Fruit fly (Drosophila melanogaster): ENCODE results near the gene mEFG1.
A peak's percentile ranks its signal among the peaks of the same experiment; 100 is the strongest.

The mEFG1 gene

DNA sequence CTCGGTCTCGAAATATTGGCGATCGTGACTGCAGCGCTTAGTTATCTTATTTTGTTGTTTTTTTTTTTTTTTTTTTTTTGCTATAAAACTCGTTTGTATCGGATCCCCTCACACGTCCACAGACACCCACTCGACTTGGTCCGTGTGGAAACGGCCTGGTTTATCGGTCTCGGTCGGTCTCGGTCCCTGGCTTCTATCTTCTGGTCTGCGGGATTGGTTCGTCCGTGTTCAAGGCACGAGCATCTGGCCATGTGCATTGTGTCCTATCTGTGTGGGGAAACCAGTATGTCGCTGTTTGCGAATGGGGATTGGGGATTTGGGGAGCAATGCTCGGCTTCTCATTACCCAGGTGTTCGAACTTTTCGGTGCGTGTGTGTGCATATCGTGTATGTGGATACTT is 33.2 kb downstream of the mEFG1 start, which contains the start of gene CG4496:
TSS of gene CG4496 (minus strand) at position 337 of the 400 bp plus-strand sequence.
- no peak for TF ChIP-seq CG1620 (GFP tag; optimal IDR thresholded peaks at IDR 0.05)
- no peak for TF ChIP-seq CG7101 (tag; optimal IDR thresholded peaks at IDR 0.05)
- TF ChIP-seq tj (GFP tag; optimal IDR thresholded peaks at IDR 0.05), result no peak
- peak; percentile 16 for TF ChIP-seq kay (GFP tag; ENCODE audit: borderline replicate concordance)

DNA sequence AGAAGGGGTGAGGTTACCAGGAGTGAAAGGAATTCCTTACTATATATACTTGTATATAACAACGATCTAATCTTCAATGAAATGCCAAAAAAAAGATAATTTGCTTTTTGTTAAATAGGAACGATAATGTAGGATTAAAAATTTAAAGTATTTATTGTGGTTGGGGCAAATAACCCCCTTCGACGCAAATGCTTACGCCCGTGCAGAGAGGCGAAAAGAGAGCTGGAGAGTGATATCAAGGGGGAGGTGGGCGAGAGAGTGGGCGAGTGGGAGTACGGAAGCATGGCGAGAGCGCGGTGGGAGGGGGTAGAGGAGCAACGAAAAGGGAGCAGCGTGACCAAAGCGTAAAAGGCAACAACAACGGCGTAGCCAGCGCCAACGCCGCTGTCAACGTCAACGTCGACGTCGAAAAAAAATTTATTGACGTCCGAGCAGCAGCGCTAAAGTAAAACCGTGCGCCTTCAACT is 34.3 kb downstream of the mEFG1 start:
- TF ChIP-seq Hr96 (GFP tag; optimal IDR thresholded peaks at IDR 0.05) (peak; percentile 97), Clk (GFP tag; optimal IDR thresholded peaks at IDR 0.05) (peak; percentile 98), CG12768 (GFP tag; optimal IDR thresholded peaks at IDR 0.05) (peak; percentile 98), Crg-1 (GFP tag; optimal IDR thresholded peaks at IDR 0.05) (peak; percentile 96), ovo (GFP tag; optimal IDR thresholded peaks at IDR 0.05) (peak; percentile 97), CG11617 (GFP tag; optimal IDR thresholded peaks at IDR 0.05) (peak; percentile 98), bab1 (GFP tag; optimal IDR thresholded peaks at IDR 0.05) (peak; percentile 98), toe (GFP tag; optimal IDR thresholded peaks at IDR 0.05) (peak; percentile 97), CG7045 (GFP tag; optimal IDR thresholded peaks at IDR 0.05) (peak; percentile 99), CG5204 (GFP tag; optimal IDR thresholded peaks at IDR 0.05) (peak; percentile 99), CG33017 (tag; optimal IDR thresholded peaks at IDR 0.05) (peak; percentile 98), CG1620 (GFP tag; optimal IDR thresholded peaks at IDR 0.05) (peak; percentile 98), CG14711 (tag; optimal IDR thresholded peaks at IDR 0.05) (peak; percentile 95), pad (GFP tag; optimal IDR thresholded peaks at IDR 0.05) (peak; percentile 93), cic (GFP tag; optimal IDR thresholded peaks at IDR 0.05) (peak; percentile 78), CG7101 (tag; optimal IDR thresholded peaks at IDR 0.05) (peak; percentile 98), tj (GFP tag; optimal IDR thresholded peaks at IDR 0.05) (peak; percentile 93), Mnt (GFP tag; optimal IDR thresholded peaks at IDR 0.05) (peak; percentile 94), cnc (optimal IDR thresholded peaks at IDR 0.05) (no peak), kay (GFP tag; ENCODE audit: borderline replicate concordance) (peak; percentile 95)

DNA sequence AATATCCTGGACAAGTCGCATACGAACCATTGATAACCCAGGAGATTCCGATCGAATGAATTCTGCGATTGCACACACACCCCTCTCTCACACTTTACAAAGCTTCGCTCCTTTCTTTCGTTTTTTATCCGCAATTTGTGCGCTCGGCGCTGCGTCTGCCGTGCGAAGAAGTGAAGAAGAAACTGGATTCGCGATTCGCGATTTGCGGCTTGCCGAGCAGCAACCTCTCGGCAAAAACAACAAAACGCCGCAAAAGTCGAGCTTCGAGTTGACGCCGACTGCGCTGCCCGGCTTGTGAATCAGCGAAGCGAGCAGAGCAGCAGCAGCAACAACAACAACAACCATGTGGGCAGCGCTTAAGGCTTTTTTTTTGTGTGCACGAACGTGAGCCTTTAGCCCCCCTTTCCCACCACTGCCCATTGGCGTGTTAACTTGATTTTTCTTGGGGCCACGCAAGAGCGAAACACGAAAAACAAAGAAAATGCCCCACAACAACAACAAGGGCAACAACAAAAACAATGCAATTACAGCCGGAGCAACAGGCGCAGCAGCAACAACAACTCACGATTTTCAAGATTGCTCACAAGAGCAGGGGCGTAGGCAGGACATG is 34.9 kb downstream of the mEFG1 start:
- no peak for TF ChIP-seq CG7101 (tag; optimal IDR thresholded peaks at IDR 0.05)
- no peak for TF ChIP-seq toe (GFP tag; optimal IDR thresholded peaks at IDR 0.05)
- no peak for TF ChIP-seq bab1 (GFP tag; optimal IDR thresholded peaks at IDR 0.05)
- no peak for TF ChIP-seq tj (GFP tag; optimal IDR thresholded peaks at IDR 0.05)
- TF ChIP-seq Hr96 (GFP tag; optimal IDR thresholded peaks at IDR 0.05), result no peak
- no peak for TF ChIP-seq CG1620 (GFP tag; optimal IDR thresholded peaks at IDR 0.05)
- TF ChIP-seq CG7045 (GFP tag; optimal IDR thresholded peaks at IDR 0.05), result no peak
- TF ChIP-seq CG33017 (tag; optimal IDR thresholded peaks at IDR 0.05), result no peak
- TF ChIP-seq Clk (GFP tag; optimal IDR thresholded peaks at IDR 0.05), result no peak

DNA sequence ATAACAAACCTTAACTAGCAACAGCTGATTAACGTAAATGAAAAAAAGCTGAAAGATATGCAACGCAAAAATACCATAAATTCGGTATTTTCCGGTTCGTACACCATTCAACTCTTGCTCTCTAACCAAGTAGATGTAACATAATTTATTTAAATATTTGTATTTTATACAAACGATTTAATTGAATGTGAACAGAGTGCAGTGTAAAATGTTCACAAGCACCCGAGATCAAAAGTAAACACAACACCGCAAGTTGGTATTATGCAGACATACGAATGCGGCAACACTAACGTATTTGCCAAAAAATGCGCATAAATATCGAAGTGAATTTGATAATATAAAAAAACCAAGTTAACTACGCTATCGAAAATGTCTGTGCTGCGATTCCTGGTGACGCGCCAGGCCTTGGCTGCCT is 40.9 kb downstream of the mEFG1 start, which contains the start of gene MICU1:
TSS of gene MICU1 (plus strand) at position 257 of the 415 bp plus-strand sequence.
- peak; percentile 15 for TF ChIP-seq CG11617 (GFP tag; optimal IDR thresholded peaks at IDR 0.05)
- no peak for TF ChIP-seq Hr96 (GFP tag; optimal IDR thresholded peaks at IDR 0.05)
- TF ChIP-seq Mnt (GFP tag; optimal IDR thresholded peaks at IDR 0.05), result peak; percentile 24
- no peak for TF ChIP-seq toe (GFP tag; optimal IDR thresholded peaks at IDR 0.05)
- no peak for TF ChIP-seq Crg-1 (GFP tag; optimal IDR thresholded peaks at IDR 0.05)
- TF ChIP-seq cic (GFP tag; optimal IDR thresholded peaks at IDR 0.05), result no peak
- TF ChIP-seq CG5204 (GFP tag; optimal IDR thresholded peaks at IDR 0.05), result no peak
- TF ChIP-seq ovo (GFP tag; optimal IDR thresholded peaks at IDR 0.05), result no peak
- TF ChIP-seq cnc (optimal IDR thresholded peaks at IDR 0.05), result no peak
- peak; percentile 39 for TF ChIP-seq CG14711 (tag; optimal IDR thresholded peaks at IDR 0.05)
- no peak for TF ChIP-seq tj (GFP tag; optimal IDR thresholded peaks at IDR 0.05)
- no peak for TF ChIP-seq Clk (GFP tag; optimal IDR thresholded peaks at IDR 0.05)
- peak; percentile 32 for TF ChIP-seq bab1 (GFP tag; optimal IDR thresholded peaks at IDR 0.05)

DNA sequence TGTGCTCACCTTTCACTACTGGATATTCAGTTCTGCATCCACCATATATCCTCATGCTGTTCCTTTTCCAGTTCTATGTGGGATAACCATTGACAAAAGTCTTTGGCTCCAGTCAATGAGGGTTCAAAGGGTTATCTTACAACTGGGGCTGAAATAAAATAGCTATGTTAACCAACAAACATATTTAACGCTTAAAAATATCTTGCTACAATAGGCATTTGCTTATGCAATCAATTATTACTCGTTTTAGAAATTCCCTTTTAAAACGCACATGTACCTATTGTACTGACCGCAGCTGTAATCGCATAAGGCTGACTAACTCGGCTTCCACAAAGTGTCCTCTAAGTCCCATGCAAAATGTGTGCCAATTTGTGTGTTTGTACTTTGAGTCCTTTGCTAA is 43.6 kb downstream of the mEFG1 start:
- no peak for TF ChIP-seq ovo (GFP tag; optimal IDR thresholded peaks at IDR 0.05)
- TF ChIP-seq pad (GFP tag; optimal IDR thresholded peaks at IDR 0.05), result no peak
- no peak for TF ChIP-seq kay (GFP tag; ENCODE audit: borderline replicate concordance)
- TF ChIP-seq CG5204 (GFP tag; optimal IDR thresholded peaks at IDR 0.05), result no peak
- no peak for TF ChIP-seq tj (GFP tag; optimal IDR thresholded peaks at IDR 0.05)
- no peak for TF ChIP-seq CG12768 (GFP tag; optimal IDR thresholded peaks at IDR 0.05)
- TF ChIP-seq Mnt (GFP tag; optimal IDR thresholded peaks at IDR 0.05), result no peak
- TF ChIP-seq Hr96 (GFP tag; optimal IDR thresholded peaks at IDR 0.05), result no peak

DNA sequence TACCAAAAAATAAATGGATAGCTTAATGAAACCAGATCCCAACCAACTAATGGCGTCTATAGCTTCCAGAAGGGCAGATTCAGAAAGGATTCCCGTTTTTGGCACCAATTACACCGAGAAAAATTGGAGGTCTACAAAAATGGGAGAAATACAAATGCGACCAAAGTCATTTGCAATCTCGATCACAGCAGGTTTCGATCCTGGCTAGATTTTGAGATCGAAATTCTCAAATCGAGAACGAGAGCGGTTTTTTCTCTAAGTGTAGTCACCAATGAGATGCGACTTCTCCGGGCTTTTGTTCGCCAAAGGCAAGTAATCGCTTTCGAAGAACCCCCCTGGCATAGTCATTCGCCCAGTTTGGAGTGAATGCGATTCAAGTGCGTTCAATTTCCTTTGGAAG is 47.1 kb downstream of the mEFG1 start:
- no peak for TF ChIP-seq CG12768 (GFP tag; optimal IDR thresholded peaks at IDR 0.05)
- no peak for TF ChIP-seq CG1620 (GFP tag; optimal IDR thresholded peaks at IDR 0.05)
- TF ChIP-seq CG11617 (GFP tag; optimal IDR thresholded peaks at IDR 0.05), result no peak

DNA sequence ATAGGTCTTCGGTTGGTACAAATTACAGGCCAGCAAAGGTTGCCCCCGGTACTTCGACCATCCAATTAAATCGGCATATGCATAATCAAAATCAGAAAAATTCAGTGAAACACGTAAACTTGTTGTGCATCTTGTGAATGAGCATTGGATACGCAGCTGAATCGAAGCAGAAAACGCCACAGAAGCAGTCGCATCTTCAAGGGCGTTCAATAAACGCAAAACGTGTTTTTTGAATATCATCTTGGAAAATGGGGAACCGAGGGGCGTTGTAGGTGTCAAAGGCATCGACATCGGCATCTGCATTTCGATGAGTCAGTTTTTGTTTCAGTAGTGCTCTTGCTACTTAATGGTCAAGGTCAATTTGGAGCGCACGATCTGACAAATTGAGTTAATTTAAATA is 48.5 kb downstream of the mEFG1 start:
- no peak for TF ChIP-seq CG33017 (tag; optimal IDR thresholded peaks at IDR 0.05)
- no peak for TF ChIP-seq toe (GFP tag; optimal IDR thresholded peaks at IDR 0.05)
- TF ChIP-seq Mnt (GFP tag; optimal IDR thresholded peaks at IDR 0.05), result no peak
- TF ChIP-seq Clk (GFP tag; optimal IDR thresholded peaks at IDR 0.05), result no peak
- no peak for TF ChIP-seq pad (GFP tag; optimal IDR thresholded peaks at IDR 0.05)
